Worm (Caenorhabditis elegans) whole organism, L4/young adult: Measurements from ENCODE around the gene T04C9.2.

Source experiments
- dao-5 ChIP-seq: sonication (generic microtip); optimal IDR thresholded peaks from 2 replicates; lab custom pipeline; 2016; ENCODE audit warnings: missing genotype, missing genetic modification characterization, moderate library complexity, missing compliant biosample characterization
- him-1 ChIP-seq: sonication (generic microtip); optimal IDR thresholded peaks from 2 replicates; lab custom pipeline; 2016; ENCODE audit warnings: missing genotype, missing genetic modification reagents, missing genetic modification characterization, missing compliant biosample characterization

- TF ChIP-seq him-1: no peak
- no peak for TF ChIP-seq dao-5 (tag; lab: Kevin White, UChicago)
These were observed 49.6 kb upstream of the T04C9.2 start for ce11 chrIII:5942104-5942503.
